Fruit fly (Drosophila melanogaster) whole organism, prepupa: Measurements from ENCODE around the gene hep.
A peak's percentile ranks its signal among the peaks of the same experiment; 100 is the strongest.

Experiments
- Blimp-1 ChIP-seq: fragments of 200-800 bp; sonication (Bioruptor generic); optimal IDR thresholded peaks from 3 replicates; lab custom pipeline; 2017; ENCODE audit warnings: missing biosample characterization, missing genetic modification characterization, mild to moderate bottlenecking, moderate library complexity, missing genetic modification reagents
- CG10631 ChIP-seq: fragments of 200-800 bp; sonication (Bioruptor generic); optimal IDR thresholded peaks from 2 replicates; lab custom pipeline; 2016; ENCODE audit warnings: missing biosample characterization, missing genetic modification characterization
- CG11294 ChIP-seq: fragments of 200-800 bp; sonication (Bioruptor generic); IDR thresholded peaks from 2 replicates; pipeline ENCODE4 v1.3.6; 2022; ENCODE audit warnings: missing biosample characterization, missing genetic modification characterization
- CG11762 ChIP-seq: fragments of 200-800 bp; sonication (Bioruptor generic); optimal IDR thresholded peaks from 3 replicates; lab custom pipeline; 2016; ENCODE audit warnings: missing biosample characterization, missing genetic modification characterization; ENCODE audit not compliant: insufficient read depth
- CG11902 ChIP-seq: fragments of 200-800 bp; sonication (Bioruptor generic); optimal IDR thresholded peaks from 3 replicates; lab custom pipeline; 2016; ENCODE audit warnings: missing biosample characterization, missing genetic modification characterization
- CG15336 ChIP-seq: fragments of 200-800 bp; sonication (Bioruptor generic); IDR thresholded peaks from 2 replicates; pipeline ENCODE4 v1.3.6; 2022; ENCODE audit warnings: missing biosample characterization, missing genetic modification characterization
- CG1621 ChIP-seq: fragments of 200-800 bp; sonication (Bioruptor generic); optimal IDR thresholded peaks from 3 replicates; lab custom pipeline; 2018; ENCODE audit warnings: missing biosample characterization, mild to moderate bottlenecking, missing genetic modification characterization
- CG32006 ChIP-seq: fragments of 200-800 bp; sonication (Bioruptor generic); optimal IDR thresholded peaks from 3 replicates; lab custom pipeline; 2017; ENCODE audit warnings: missing biosample characterization, mild to moderate bottlenecking, missing genetic modification characterization
- CG3919 ChIP-seq: fragments of 200-800 bp; sonication (Bioruptor generic); optimal IDR thresholded peaks from 3 replicates; lab custom pipeline; 2016; ENCODE audit warnings: missing biosample characterization, missing genetic modification characterization
- CG4318 ChIP-seq: fragments of 200-800 bp; sonication (Bioruptor generic); optimal IDR thresholded peaks from 3 replicates; lab custom pipeline; 2017; ENCODE audit warnings: missing biosample characterization, mild to moderate bottlenecking, missing genetic modification characterization
- CG6163 ChIP-seq: fragments of 200-800 bp; sonication (Bioruptor generic); IDR thresholded peaks from 3 replicates; pipeline ENCODE4 v1.3.6; 2022; ENCODE audit warnings: missing biosample characterization, missing genetic modification characterization
- CG6276 ChIP-seq: fragments of 200-800 bp; sonication (Bioruptor generic); optimal IDR thresholded peaks from 2 replicates; lab custom pipeline; 2017; ENCODE audit warnings: missing biosample characterization, mild to moderate bottlenecking, missing genetic modification characterization
- CG6808 ChIP-seq: fragments of 200-800 bp; sonication (Bioruptor generic); optimal IDR thresholded peaks from 3 replicates; lab custom pipeline; 2017; ENCODE audit warnings: missing biosample characterization, missing genetic modification characterization, mild to moderate bottlenecking, moderate library complexity, missing genetic modification reagents
- CG6854 ChIP-seq: fragments of 200-800 bp; sonication (Bioruptor generic); optimal IDR thresholded peaks from 2 replicates; lab custom pipeline; 2017; ENCODE audit warnings: missing biosample characterization, mild to moderate bottlenecking, missing genetic modification characterization
- CG8119 ChIP-seq: fragments of 200-800 bp; sonication (Bioruptor generic); IDR thresholded peaks from 3 replicates; pipeline ENCODE4 v1.3.6; 2022; ENCODE audit warnings: missing biosample characterization, missing genetic modification characterization
- CG8319 ChIP-seq: fragments of 200-800 bp; sonication (Bioruptor generic); optimal IDR thresholded peaks from 3 replicates; lab custom pipeline; 2016; ENCODE audit warnings: missing biosample characterization, missing genetic modification characterization
- CG8632 ChIP-seq: fragments of 200-800 bp; sonication (Bioruptor generic); optimal IDR thresholded peaks from 3 replicates; lab custom pipeline; 2016; ENCODE audit warnings: missing biosample characterization, missing genetic modification characterization
- CG9139 ChIP-seq: fragments of 200-800 bp; sonication (Bioruptor generic); optimal IDR thresholded peaks from 3 replicates; lab custom pipeline; 2017; ENCODE audit warnings: missing biosample characterization, mild to moderate bottlenecking, missing genetic modification characterization
- Eip75B ChIP-seq: fragments of 200-800 bp; sonication (Bioruptor generic); optimal IDR thresholded peaks from 3 replicates; lab custom pipeline; 2016; ENCODE audit warnings: missing biosample characterization, missing genetic modification characterization
- Eip78C ChIP-seq: fragments of 200-800 bp; sonication (Bioruptor generic); peaks from one replicate; lab custom pipeline; 2016; ENCODE audit warnings: missing biosample characterization, missing genetic modification characterization
- Eip93F ChIP-seq: fragments of 200-800 bp; sonication (Bioruptor generic); optimal IDR thresholded peaks from 2 replicates; lab custom pipeline; 2016; ENCODE audit warnings: missing biosample characterization, mild to moderate bottlenecking, missing genetic modification characterization
- Ets21C ChIP-seq: fragments of 200-800 bp; sonication (Bioruptor generic); optimal IDR thresholded peaks from 3 replicates; lab custom pipeline; 2016; ENCODE audit warnings: missing biosample characterization, missing genetic modification characterization
- Ets96B ChIP-seq: fragments of 200-800 bp; optimal IDR thresholded peaks from 2 replicates; lab custom pipeline; 2019; ENCODE audit warnings: missing biosample characterization, mild to moderate bottlenecking, missing genetic modification characterization, moderate library complexity
- Hr38 ChIP-seq: sonication (Bioruptor generic); optimal IDR thresholded peaks from 2 replicates; lab custom pipeline; 2016; ENCODE audit warnings: missing biosample characterization, missing genetic modification characterization
- Hr39 ChIP-seq: fragments of 200-800 bp; sonication (Bioruptor generic); optimal IDR thresholded peaks from 2 replicates; lab custom pipeline; 2016; ENCODE audit warnings: missing biosample characterization, missing genetic modification characterization
- Hr4 ChIP-seq: fragments of 200-800 bp; sonication (Bioruptor generic); optimal IDR thresholded peaks from 3 replicates; lab custom pipeline; 2016; ENCODE audit warnings: missing biosample characterization, missing genetic modification characterization
- Lpt ChIP-seq: fragments of 200-800 bp; sonication (Bioruptor generic); optimal IDR thresholded peaks from 3 replicates; lab custom pipeline; 2016; ENCODE audit warnings: missing biosample characterization, missing genetic modification characterization
- Met ChIP-seq: fragments of 200-800 bp; sonication (Bioruptor generic); optimal IDR thresholded peaks from 3 replicates; lab custom pipeline; 2016; ENCODE audit warnings: missing biosample characterization, missing genetic modification characterization
- Smox ChIP-seq: fragments of 200-800 bp; sonication (Bioruptor generic); optimal IDR thresholded peaks from 3 replicates; lab custom pipeline; 2016; ENCODE audit warnings: missing biosample characterization, missing genetic modification characterization
- Sox14 ChIP-seq: fragments of 200-800 bp; sonication (Bioruptor generic); optimal IDR thresholded peaks from 3 replicates; lab custom pipeline; 2016; ENCODE audit warnings: missing biosample characterization, missing genetic modification characterization
- Sox15 ChIP-seq: fragments of 200-800 bp; sonication (Bioruptor generic); optimal IDR thresholded peaks from 3 replicates; lab custom pipeline; 2016; ENCODE audit warnings: missing biosample characterization, missing genetic modification characterization
- achi ChIP-seq: fragments of 200-800 bp; sonication (Bioruptor generic); optimal IDR thresholded peaks from 3 replicates; lab custom pipeline; 2016; ENCODE audit warnings: missing biosample characterization, missing genetic modification characterization
- acj6 ChIP-seq: fragments of 200-800 bp; sonication (Bioruptor generic); optimal IDR thresholded peaks from 3 replicates; lab custom pipeline; 2016; ENCODE audit warnings: missing biosample characterization, missing genetic modification characterization
- cyc ChIP-seq: fragments of 200-800 bp; sonication (Bioruptor generic); optimal IDR thresholded peaks from 3 replicates; lab custom pipeline; 2016; ENCODE audit warnings: missing biosample characterization, missing genetic modification characterization
- dac ChIP-seq: fragments of 200-800 bp; sonication (Bioruptor generic); optimal IDR thresholded peaks from 2 replicates; lab custom pipeline; 2017; ENCODE audit warnings: missing biosample characterization, mild to moderate bottlenecking, missing genetic modification characterization
- dsx ChIP-seq: fragments of 200-800 bp; optimal IDR thresholded peaks from 3 replicates; lab custom pipeline; 2019; ENCODE audit warnings: missing biosample characterization, mild to moderate bottlenecking, missing genetic modification characterization, moderate library complexity; ENCODE audit not compliant: poor library complexity, severe bottlenecking
- esn ChIP-seq: fragments of 200-800 bp; sonication (Bioruptor generic); optimal IDR thresholded peaks from 2 replicates; lab custom pipeline; 2016; ENCODE audit warnings: missing biosample characterization, mild to moderate bottlenecking, missing genetic modification characterization, moderate library complexity
- fd59A ChIP-seq: fragments of 200-800 bp; sonication (Bioruptor generic); optimal IDR thresholded peaks from 2 replicates; lab custom pipeline; 2017; ENCODE audit warnings: missing biosample characterization, mild to moderate bottlenecking, missing genetic modification characterization, missing genetic modification reagents
- fkh ChIP-seq: fragments of 200-800 bp; sonication (Bioruptor generic); optimal IDR thresholded peaks from 3 replicates; lab custom pipeline; 2017; ENCODE audit warnings: missing biosample characterization, mild to moderate bottlenecking, missing genetic modification characterization, moderate library complexity
- lz ChIP-seq: fragments of 200-800 bp; sonication (Bioruptor generic); optimal IDR thresholded peaks from 3 replicates; lab custom pipeline; 2016; ENCODE audit warnings: missing biosample characterization, missing genetic modification characterization
- pdm3 ChIP-seq: fragments of 200-800 bp; sonication (Bioruptor generic); optimal IDR thresholded peaks from 3 replicates; lab custom pipeline; 2016; ENCODE audit warnings: missing biosample characterization, missing genetic modification characterization
- salr ChIP-seq, 2 experiments: fragments of 200-800 bp; sonication (Bioruptor generic); optimal IDR thresholded peaks; 3 replicates each; lab custom pipeline; 2016 to 2018; ENCODE audit warnings: missing biosample characterization in 2 of 2, missing genetic modification characterization in 2 of 2, mild to moderate bottlenecking in 1 of 2
- spab ChIP-seq: fragments of 200-800 bp; sonication (Bioruptor generic); optimal IDR thresholded peaks from 2 replicates; lab custom pipeline; 2017; ENCODE audit warnings: missing biosample characterization, mild to moderate bottlenecking, missing genetic modification characterization, missing genetic modification reagents
- ss ChIP-seq, 2 experiments: fragments of 200-800 bp; sonication (Bioruptor generic); optimal IDR thresholded peaks; 2 replicates in 1 of 2; 3 replicates in 1 of 2; lab custom pipeline; 2017 to 2018; ENCODE audit warnings: mild to moderate bottlenecking in 2 of 2, missing biosample characterization in 2 of 2, missing genetic modification characterization in 2 of 2, moderate library complexity in 1 of 2
- svp ChIP-seq: fragments of 200-800 bp; sonication (Bioruptor generic); peaks from one replicate; lab custom pipeline; 2016; ENCODE audit warnings: missing biosample characterization, missing genetic modification characterization
- topi ChIP-seq: fragments of 200-800 bp; sonication (Bioruptor generic); optimal IDR thresholded peaks from 3 replicates; lab custom pipeline; 2016; ENCODE audit warnings: missing biosample characterization, missing genetic modification characterization
- vri ChIP-seq: fragments of 200-800 bp; sonication (Bioruptor generic); optimal IDR thresholded peaks from 3 replicates; lab custom pipeline; 2016; ENCODE audit warnings: missing biosample characterization, mild to moderate bottlenecking, missing genetic modification characterization

Gene hep

DNA sequence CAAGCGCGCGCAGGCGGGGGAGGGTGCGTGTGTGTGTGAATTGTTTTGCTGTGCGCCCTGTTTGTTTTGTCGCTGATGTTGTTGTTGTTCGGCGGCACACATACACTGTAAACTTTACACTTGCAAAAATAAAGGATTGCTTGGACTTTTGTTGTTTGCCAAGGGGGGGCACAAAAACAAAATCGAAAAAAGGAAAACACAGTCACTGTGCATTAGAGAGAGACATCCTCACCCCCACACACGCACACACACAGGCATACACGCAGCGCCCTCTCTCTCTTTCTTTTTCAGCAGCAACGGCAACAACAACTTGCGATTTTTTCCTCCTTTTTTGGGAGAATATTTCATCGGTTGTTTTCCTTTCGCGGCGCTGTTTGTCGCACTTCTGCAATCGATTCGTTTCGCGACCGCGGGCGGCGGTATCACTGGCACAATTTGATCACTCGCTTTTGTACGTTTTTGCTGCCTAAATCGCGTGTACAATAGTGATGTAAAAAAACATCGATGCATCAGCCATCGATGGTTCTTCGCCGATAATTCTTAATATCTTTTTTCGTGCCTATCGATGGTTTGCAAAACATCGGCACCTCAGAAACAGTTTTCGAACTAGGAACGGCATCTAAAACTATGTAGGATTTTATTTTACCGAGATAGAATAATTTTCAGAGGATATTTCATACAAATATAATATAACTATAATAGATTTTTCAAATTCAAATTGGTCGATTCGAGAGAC lies at the start of gene hep:
Gene hep, minus strand, starts transcription at position 515 of the 736 bp plus-strand sequence.
- TF ChIP-seq ss (GFP tag; optimal IDR thresholded peaks at IDR 0.05; lab: Kevin White, UChicago) (peak; percentile 16 to 50), fd59A (GFP tag; lab: Kevin White, UChicago) (peak; percentile 1), CG8632 (GFP tag; lab: Kevin White, UChicago) (peak; percentile 30), CG6276 (GFP tag; lab: Kevin White, UChicago) (peak; percentile 42), Eip93F (no peak), CG15336 (peak; percentile 28; the same call in 1 of the 2 replicates), Sox14 (GFP tag; lab: Kevin White, UChicago) (peak; percentile 5), dsx (GFP tag; lab: Kevin White, UChicago) (peak; percentile 7), svp (no peak), Met (no peak), CG6854 (peak; percentile 29), Eip78C (GFP tag; lab: Kevin White, UChicago) (peak; percentile 63), CG8119 (GFP tag; lab: Robert Waterston, UW) (peak; percentile 52; the same call in 2 of the 3 replicates), fkh (GFP tag; lab: Kevin White, UChicago) (peak; percentile 69), spab (GFP tag; lab: Kevin White, UChicago) (no peak), CG3919 (GFP tag; lab: Kevin White, UChicago) (peak; percentile 36), Lpt (peak; percentile 19), CG32006 (GFP tag; lab: Kevin White, UChicago) (peak; percentile 35)
- TF ChIP-seq, all 60 proteins: peak for 14

DNA sequence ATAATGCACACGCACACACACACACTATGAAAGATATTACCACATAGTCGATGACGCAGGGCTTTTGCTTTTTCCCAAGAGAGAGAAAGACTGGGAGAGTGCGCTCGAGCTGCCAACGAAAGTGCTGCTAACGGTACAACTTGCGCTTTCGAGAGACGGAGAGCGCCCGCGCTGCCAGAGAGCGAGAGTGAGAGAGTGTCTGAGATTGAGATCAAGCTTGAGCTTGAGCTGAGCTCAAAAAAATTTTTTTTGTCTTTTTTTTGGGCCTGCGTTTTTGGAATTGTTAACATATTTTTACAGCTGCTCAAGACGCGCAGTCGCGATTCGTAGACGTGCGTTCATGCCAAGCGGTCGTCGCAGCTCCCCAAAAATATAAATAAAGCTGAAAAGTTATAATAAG lies 48.7 kb upstream of the hep start, which contains the start of gene CG32645:
Gene CG32645, plus strand, starts transcription at position 313 of the 400 bp plus-strand sequence.
- TF ChIP-seq dac (GFP tag; lab: Kevin White, UChicago) (no peak), Ets21C (GFP tag; lab: Kevin White, UChicago) (no peak), CG8119 (GFP tag; lab: Robert Waterston, UW) (peak; percentile 42; the same call in 2 of the 3 replicates), CG6276 (GFP tag; lab: Kevin White, UChicago) (peak; percentile 48), Hr38 (GFP tag; lab: Kevin White, UChicago) (no peak), svp (no peak), CG6808 (no peak), Smox (GFP tag; lab: Kevin White, UChicago) (no peak), fd59A (GFP tag; lab: Kevin White, UChicago) (no peak), achi (GFP tag; lab: Kevin White, UChicago) (no peak), vri (GFP tag; lab: Kevin White, UChicago) (peak; percentile 63), Eip78C (GFP tag; lab: Kevin White, UChicago) (peak; percentile 51), topi (GFP tag; lab: Kevin White, UChicago) (no peak), ss (GFP tag; optimal IDR thresholded peaks at IDR 0.05; lab: Kevin White, UChicago) (no peak), dsx (GFP tag; lab: Kevin White, UChicago) (no peak), lz (no peak), CG6854 (peak; percentile 82), acj6 (GFP tag; lab: Kevin White, UChicago) (no peak), Blimp-1 (GFP tag; lab: Kevin White, UChicago) (peak; percentile 98), Eip75B (GFP tag; lab: Kevin White, UChicago) (no peak), Hr39 (GFP tag; lab: Kevin White, UChicago) (no peak), Ets96B (tag; lab: Kevin White, UChicago) (no peak), CG11294 (GFP tag; lab: Robert Waterston, UW) (no peak), CG4318 (GFP tag; lab: Kevin White, UChicago) (no peak), cyc (GFP tag; lab: Kevin White, UChicago) (no peak), CG32006 (GFP tag; lab: Kevin White, UChicago) (no peak), CG10631 (GFP tag; lab: Kevin White, UChicago) (no peak), CG6163 (GFP tag; lab: Robert Waterston, UW) (0 out of 3 replicates have a peak, but pooled peaks have one; percentile 30), salr (GFP tag; optimal IDR thresholded peaks at IDR 0.05; lab: Kevin White, UChicago) (no peak), CG11902 (GFP tag; lab: Kevin White, UChicago) (no peak), CG8319 (no peak), Sox15 (GFP tag; lab: Kevin White, UChicago) (no peak), esn (GFP tag; lab: Kevin White, UChicago) (no peak), Hr4 (GFP tag; lab: Kevin White, UChicago) (no peak), Eip93F (no peak), CG9139 (GFP tag; lab: Kevin White, UChicago) (no peak), CG15336 (peak; percentile 38; the same call in 1 of the 2 replicates), CG11762 (GFP tag; lab: Kevin White, UChicago) (no peak), pdm3 (GFP tag; lab: Kevin White, UChicago) (no peak), CG1621 (tag; lab: Kevin White, UChicago) (no peak)
